Worm (Caenorhabditis elegans) whole organism, L1 larva: Measurements from ENCODE around the gene sup-12.

Experiments
- aha-1 ChIP-seq: fragments of 150-350 bp; optimal IDR thresholded peaks from 2 replicates; lab custom pipeline; 2014; ENCODE audit warnings: missing biosample characterization, missing genetic modification characterization
- aly-2 ChIP-seq: fragments of 150-350 bp; optimal IDR thresholded peaks from 2 replicates; lab custom pipeline; 2014; ENCODE audit warnings: missing biosample characterization, missing genetic modification characterization
- nhr-85 ChIP-seq: sonication (generic microtip); peaks from one replicate; lab custom pipeline; 2016; ENCODE audit warnings: missing genetic modification characterization, inconsistent platforms, missing compliant biosample characterization
- snu-23 ChIP-seq: sonication (generic microtip); optimal IDR thresholded peaks from 2 replicates; lab custom pipeline; 2016; ENCODE audit warnings: missing genetic modification characterization, missing compliant biosample characterization
- tbx-2 ChIP-seq: sonication (generic microtip); optimal IDR thresholded peaks from 2 replicates; lab custom pipeline; 2016; ENCODE audit warnings: missing genetic modification characterization, missing compliant biosample characterization

DNA sequence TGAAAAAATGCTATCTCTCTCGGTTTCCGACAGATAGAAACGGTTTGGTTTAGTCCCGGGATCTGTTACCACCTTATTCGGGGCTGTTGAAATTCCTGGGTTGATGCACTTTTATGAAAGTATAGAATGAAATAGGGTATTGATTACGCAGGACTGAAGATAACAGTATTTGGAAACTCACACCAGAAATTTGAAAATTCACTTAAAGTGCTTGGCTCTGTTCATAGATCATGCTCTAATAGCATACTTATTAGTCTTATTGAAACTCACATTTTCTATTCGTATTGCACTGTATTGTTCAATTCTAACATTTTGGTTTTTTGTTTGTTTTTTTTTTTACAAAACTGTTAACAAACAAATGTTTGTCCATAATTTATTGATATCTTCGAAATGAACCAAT, 38.2 kb upstream of the sup-12 start:
- TF ChIP-seq nhr-85 (tag; lab: Kevin White, UChicago) (peak; percentile 65), aly-2 (tag; lab: Kevin White, UChicago) (no peak), snu-23 (GFP tag; lab: Kevin White, UChicago) (no peak), tbx-2 (tag; lab: Kevin White, UChicago) (no peak), aha-1 (tag; lab: Kevin White, UChicago) (no peak)
